Fruit fly (Drosophila melanogaster) Kc167 (cell line): ENCODE results near the gene CG6765.

Experiments used
- Sin3A ChIP-seq: fragments of >200 bp; optimal IDR thresholded peaks from 2 replicates; lab custom pipeline; 2018; ENCODE audit warnings: missing external identifiers
- h ChIP-seq: fragments of >200 bp; optimal IDR thresholded peaks from 3 replicates; lab custom pipeline; 2018; ENCODE audit warnings: missing external identifiers
- insv ChIP-seq: fragments of >200 bp; optimal IDR thresholded peaks from 3 replicates; lab custom pipeline; 2018; ENCODE audit warnings: missing external identifiers
- psq ChIP-seq: fragments of >200 bp; optimal IDR thresholded peaks from 2 replicates; lab custom pipeline; 2017; ENCODE audit warnings: missing external identifiers

- TF ChIP-seq Sin3A (lab: Kevin White, UChicago) (no peak), psq (lab: Kevin White, UChicago) (no peak), h (lab: Kevin White, UChicago) (no peak), insv (lab: Kevin White, UChicago) (no peak)
These were observed 2.2 kb downstream of the CG6765 start, which contains the start of gene CG6683 for dm6 chr3L:8514768-8515167.
